Fruit fly (Drosophila melanogaster) whole organism, embryonic: Measurements from ENCODE around the gene Pfas.

Experiments used
- Abd-B ChIP-seq: fragments of 200-800 bp; sonication (Bioruptor generic); optimal IDR thresholded peaks from 2 replicates; lab custom pipeline; 2018; ENCODE audit warnings: missing biosample characterization, mild to moderate bottlenecking, missing genetic modification characterization, moderate library complexity
- Bteb2 ChIP-seq: fragments of 200-800 bp; sonication (Bioruptor generic); optimal IDR thresholded peaks from 2 replicates; lab custom pipeline; 2016; ENCODE audit warnings: missing biosample characterization, missing genetic modification characterization
- CG10147 ChIP-seq: fragments of 200-800 bp; sonication (Bioruptor generic); optimal IDR thresholded peaks from 2 replicates; lab custom pipeline; 2019; ENCODE audit warnings: missing biosample characterization, mild to moderate bottlenecking, missing genetic modification characterization, moderate library complexity
- CG10209 ChIP-seq: fragments of 200-800 bp; sonication (Bioruptor generic); optimal IDR thresholded peaks from 3 replicates; lab custom pipeline; 2017; ENCODE audit warnings: missing biosample characterization, mild to moderate bottlenecking, missing genetic modification characterization, missing genetic modification reagents
- CG10274 ChIP-seq: fragments of 200-800 bp; sonication (Bioruptor generic); optimal IDR thresholded peaks from 3 replicates; lab custom pipeline; 2017; ENCODE audit warnings: missing biosample characterization, mild to moderate bottlenecking, missing genetic modification characterization
- CG11247 ChIP-seq: fragments of 200-800 bp; sonication (Bioruptor generic); IDR thresholded peaks from 2 replicates; pipeline ENCODE4 v1.3.6; 2022; ENCODE audit warnings: missing biosample characterization, missing genetic modification characterization
- CG11456 ChIP-seq: fragments of 200-800 bp; sonication (Bioruptor generic); IDR thresholded peaks from 3 replicates; pipeline ENCODE4 v1.3.6; 2022; ENCODE audit warnings: missing biosample characterization, missing genetic modification characterization
- CG13287 ChIP-seq: fragments of 200-800 bp; sonication (Bioruptor generic); IDR thresholded peaks from 2 replicates; pipeline ENCODE4 v1.3.6; 2022; ENCODE audit warnings: missing biosample characterization, missing genetic modification characterization; ENCODE audit not compliant: partially characterized antibody
- CG15696 ChIP-seq: fragments of 200-800 bp; sonication (Bioruptor generic); optimal IDR thresholded peaks from 2 replicates; lab custom pipeline; 2019; ENCODE audit warnings: missing biosample characterization, mild to moderate bottlenecking, missing genetic modification characterization, moderate library complexity
- CG16813 ChIP-seq: fragments of 200-800 bp; sonication (Bioruptor generic); IDR thresholded peaks from 3 replicates; pipeline ENCODE4 v1.3.6; 2022; ENCODE audit warnings: missing biosample characterization, missing genetic modification characterization; ENCODE audit not compliant: partially characterized antibody
- CG18011 ChIP-seq: fragments of 200-800 bp; sonication (Bioruptor generic); optimal IDR thresholded peaks from 2 replicates; lab custom pipeline; 2017; ENCODE audit warnings: missing biosample characterization, missing genetic modification characterization, mild to moderate bottlenecking, moderate library complexity, missing genotype
- CG34422 ChIP-seq: fragments of 200-800 bp; sonication (Bioruptor generic); IDR thresholded peaks from 3 replicates; pipeline ENCODE4 v1.3.6; 2022; ENCODE audit warnings: missing biosample characterization, missing genetic modification characterization
- CG3726 ChIP-seq: fragments of 200-800 bp; sonication (Bioruptor generic); IDR thresholded peaks from 3 replicates; pipeline ENCODE4, ENCODE4 v1.3.6; 2022; ENCODE audit warnings: missing biosample characterization, missing genetic modification characterization
- CG42726 ChIP-seq: fragments of 200-800 bp; sonication (Bioruptor generic); IDR thresholded peaks from 2 replicates; pipeline ENCODE4 v1.3.6; 2022; ENCODE audit warnings: missing biosample characterization, missing genetic modification characterization; ENCODE audit not compliant: partially characterized antibody
- CG4360 ChIP-seq: fragments of 200-800 bp; sonication (Bioruptor generic); IDR thresholded peaks from 2 replicates; pipeline ENCODE4 v1.3.6; 2022; ENCODE audit warnings: missing biosample characterization, missing genetic modification characterization
- CG4404 ChIP-seq: fragments of 200-800 bp; sonication (Bioruptor generic); IDR thresholded peaks from 2 replicates; pipeline ENCODE4 v1.3.6; 2022; ENCODE audit warnings: missing biosample characterization, missing genetic modification characterization
- CG5180 ChIP-seq: fragments of 200-800 bp; sonication (Bioruptor generic); optimal IDR thresholded peaks from 3 replicates; lab custom pipeline; 2017; ENCODE audit warnings: missing biosample characterization, missing genetic modification characterization, mild to moderate bottlenecking, moderate library complexity, missing genetic modification reagents
- CG5245 ChIP-seq: fragments of 200-800 bp; sonication (Bioruptor generic); optimal IDR thresholded peaks from 3 replicates; lab custom pipeline; 2016; ENCODE audit warnings: missing biosample characterization, missing genetic modification characterization
- CG7963 ChIP-seq: fragments of 200-800 bp; sonication (Bioruptor generic); IDR thresholded peaks from 3 replicates; pipeline ENCODE4 v1.3.6; 2022; ENCODE audit warnings: missing biosample characterization, missing genetic modification characterization; ENCODE audit not compliant: partially characterized antibody
- CG8359 ChIP-seq: fragments of 200-800 bp; sonication (Bioruptor generic); optimal IDR thresholded peaks from 2 replicates; lab custom pipeline; 2017; ENCODE audit warnings: missing biosample characterization, mild to moderate bottlenecking, missing genetic modification characterization, borderline replicate concordance
- D ChIP-seq, 2 experiments: fragments of 200-800 bp in 1 of 2; fragments of >200 bp in 1 of 2; sonication (Bioruptor generic) in 1 of 2; optimal IDR thresholded peaks; 2 replicates in 1 of 2; 3 replicates in 1 of 2; lab custom pipeline; 2017; ENCODE audit warnings: mild to moderate bottlenecking in 1 of 2, missing biosample characterization in 1 of 2, missing genetic modification characterization in 1 of 2, missing genetic modification reagents in 1 of 2
- Ets97D ChIP-seq: fragments of 200-800 bp; sonication (Bioruptor generic); optimal IDR thresholded peaks from 3 replicates; lab custom pipeline; 2016; ENCODE audit warnings: missing biosample characterization, missing genetic modification characterization
- H15 ChIP-seq: fragments of 200-800 bp; sonication (Bioruptor generic); IDR thresholded peaks from 3 replicates; pipeline ENCODE4 v1.3.6; 2022; ENCODE audit warnings: missing biosample characterization, missing genetic modification characterization
- Hmr ChIP-seq: fragments of 200-800 bp; sonication (Bioruptor generic); optimal IDR thresholded peaks from 3 replicates; lab custom pipeline; 2017; ENCODE audit warnings: mild to moderate bottlenecking, missing biosample characterization, missing genetic modification reagents, missing genetic modification characterization
- Hsf ChIP-seq: fragments of 200-800 bp; sonication (Bioruptor generic); optimal IDR thresholded peaks from 3 replicates; lab custom pipeline; 2016; ENCODE audit warnings: missing biosample characterization, missing genetic modification characterization
- Kr ChIP-seq: fragments of 200-800 bp; sonication (Bioruptor generic); optimal IDR thresholded peaks from 2 replicates; lab custom pipeline; 2017; ENCODE audit warnings: missing biosample characterization, mild to moderate bottlenecking, missing genetic modification characterization
- PHDP ChIP-seq: fragments of 200-800 bp; sonication (Bioruptor generic); optimal IDR thresholded peaks from 3 replicates; lab custom pipeline; 2018; ENCODE audit warnings: missing biosample characterization, mild to moderate bottlenecking, missing genetic modification characterization, moderate library complexity
- Pdp1 ChIP-seq, 2 experiments: fragments of 200-800 bp; sonication (Bioruptor generic); optimal IDR thresholded peaks; 3 replicates each; lab custom pipeline; 2016; ENCODE audit warnings: missing biosample characterization in 2 of 2, missing genetic modification characterization in 2 of 2, mild to moderate bottlenecking in 1 of 2, moderate library complexity in 1 of 2
- Ptx1 ChIP-seq: fragments of 200-800 bp; sonication (Bioruptor generic); IDR thresholded peaks from 2 replicates; pipeline ENCODE4 v1.3.6; 2022; ENCODE audit warnings: missing biosample characterization, missing genetic modification characterization
- TFAM ChIP-seq: fragments of 200-800 bp; sonication (Bioruptor generic); optimal IDR thresholded peaks from 2 replicates; lab custom pipeline; 2017; ENCODE audit warnings: missing biosample characterization, missing genetic modification characterization, inconsistent platforms
- ara ChIP-seq: fragments of 200-800 bp; sonication (Bioruptor generic); IDR thresholded peaks from 2 replicates; pipeline ENCODE4 v1.3.6; 2022; ENCODE audit warnings: missing biosample characterization, missing genetic modification characterization
- ato ChIP-seq: fragments of 200-800 bp; sonication (Bioruptor generic); IDR thresholded peaks from 2 replicates; pipeline ENCODE4 v1.3.6; 2022; ENCODE audit warnings: missing biosample characterization, missing genetic modification characterization; ENCODE audit not compliant: partially characterized antibody
- az2 ChIP-seq: fragments of 200-800 bp; sonication (Bioruptor generic); optimal IDR thresholded peaks from 3 replicates; lab custom pipeline; 2016; ENCODE audit warnings: missing biosample characterization, missing genetic modification characterization
- bigmax ChIP-seq: fragments of 200-800 bp; sonication (Bioruptor generic); optimal IDR thresholded peaks from 2 replicates; lab custom pipeline; 2018; ENCODE audit warnings: missing biosample characterization, mild to moderate bottlenecking, missing genetic modification characterization
- crp ChIP-seq, 2 experiments: fragments of 200-800 bp; sonication (Bioruptor generic); optimal IDR thresholded peaks; 2 replicates in 1 of 2; 3 replicates in 1 of 2; lab custom pipeline; 2017; ENCODE audit warnings: missing biosample characterization in 2 of 2, missing genetic modification characterization in 2 of 2, mild to moderate bottlenecking in 1 of 2, moderate library complexity in 1 of 2
- her ChIP-seq: fragments of 200-800 bp; sonication (Bioruptor generic); optimal IDR thresholded peaks from 2 replicates; lab custom pipeline; 2016; ENCODE audit warnings: missing biosample characterization, missing genetic modification characterization
- hth ChIP-seq: fragments of >200 bp; optimal IDR thresholded peaks from 2 replicates; lab custom pipeline; 2017; ENCODE audit warnings: inconsistent platforms
- kay ChIP-seq: fragments of 200-800 bp; sonication (Bioruptor generic); optimal IDR thresholded peaks from 2 replicates; lab custom pipeline; 2016; ENCODE audit warnings: missing biosample characterization, missing genetic modification characterization
- lbe ChIP-seq: fragments of 200-800 bp; sonication (Bioruptor generic); optimal IDR thresholded peaks from 2 replicates; lab custom pipeline; 2016; ENCODE audit warnings: missing biosample characterization, mild to moderate bottlenecking, missing genetic modification characterization
- lov ChIP-seq, 2 experiments: fragments of 200-800 bp in 1 of 2; fragments of >200 bp in 1 of 2; sonication (Bioruptor generic) in 1 of 2; IDR thresholded peaks in 1 of 2; optimal IDR thresholded peaks in 1 of 2; 2 replicates in 1 of 2; 3 replicates in 1 of 2; pipeline versions ENCODE4 v1.3.6 to Lab custom; 2017 to 2022; ENCODE audit warnings: missing biosample characterization in 1 of 2, missing genetic modification characterization in 1 of 2
- nmo ChIP-seq: fragments of 200-800 bp; sonication (Bioruptor generic); optimal IDR thresholded peaks from 2 replicates; lab custom pipeline; 2018; ENCODE audit warnings: missing biosample characterization, mild to moderate bottlenecking, missing genetic modification characterization, moderate library complexity
- onecut ChIP-seq: fragments of 200-800 bp; sonication (Bioruptor generic); IDR thresholded peaks from 2 replicates; pipeline ENCODE4 v1.3.6; 2022; ENCODE audit warnings: missing biosample characterization, missing genetic modification characterization
- seq ChIP-seq: fragments of 200-800 bp; sonication (Bioruptor generic); IDR thresholded peaks from 2 replicates; pipeline ENCODE4 v1.3.6; 2022; ENCODE audit warnings: missing biosample characterization, missing genetic modification characterization
- tgo ChIP-seq: fragments of 200-800 bp; sonication (Bioruptor generic); IDR thresholded peaks from 3 replicates; pipeline ENCODE4 v1.3.6; 2022; ENCODE audit warnings: missing biosample characterization, missing genetic modification characterization
- tio ChIP-seq: fragments of 200-800 bp; sonication (Bioruptor generic); optimal IDR thresholded peaks from 2 replicates; lab custom pipeline; 2017; ENCODE audit warnings: missing biosample characterization, missing genetic modification characterization, inconsistent platforms
- tna ChIP-seq: fragments of 200-800 bp; sonication (Bioruptor generic); IDR thresholded peaks from 2 replicates; pipeline ENCODE4 v1.3.6; 2022; ENCODE audit warnings: missing biosample characterization, missing genetic modification characterization; ENCODE audit not compliant: partially characterized antibody
- tx ChIP-seq: fragments of 200-800 bp; sonication (Bioruptor generic); optimal IDR thresholded peaks from 2 replicates; lab custom pipeline; 2016; ENCODE audit warnings: missing biosample characterization, missing genetic modification characterization
- z ChIP-seq: fragments of 200-800 bp; sonication (Bioruptor generic); IDR thresholded peaks from 3 replicates; pipeline ENCODE4 v1.3.6; 2022; ENCODE audit warnings: missing biosample characterization, missing genetic modification characterization

The Pfas gene

dm6 chr2L:6076143-6076542, 30.3 kb upstream of the Pfas start (continued):
- no peak for TF ChIP-seq CG10147
- no peak for TF ChIP-seq tx
- no peak for TF ChIP-seq CG15696
- TF ChIP-seq CG3726, result no peak
- TF ChIP-seq CG5245 (GFP tag; lab: Kevin White, UChicago), result no peak
- no peak for TF ChIP-seq CG16813
- no peak for TF ChIP-seq crp (GFP tag; optimal IDR thresholded peaks at IDR 0.05; lab: Kevin White, UChicago)
- TF ChIP-seq CG11456 (GFP tag; lab: Robert Waterston, UW), result no peak
- TF ChIP-seq nmo (GFP tag; lab: Kevin White, UChicago), result no peak
- TF ChIP-seq CG34422, result no peak
- no peak for TF ChIP-seq tgo (GFP tag; lab: Robert Waterston, UW)
- peak; percentile 15; the same call in 1 of the 2 replicates for TF ChIP-seq ato
- no peak for TF ChIP-seq CG4404 (GFP tag; lab: Robert Waterston, UW)
- TF ChIP-seq Hmr (GFP tag; lab: Kevin White, UChicago), result no peak
- TF ChIP-seq CG10274 (GFP tag; lab: Kevin White, UChicago), result no peak
- TF ChIP-seq CG42726, result no peak; the same call in 1 of the 2 replicates
- TF ChIP-seq CG13287 (GFP tag; lab: Robert Waterston, UW), result peak; percentile 8; the same call in 1 of the 2 replicates
- no peak for TF ChIP-seq her (GFP tag; lab: Kevin White, UChicago)
- no peak for TF ChIP-seq Kr (GFP tag; lab: Kevin White, UChicago)
- TF ChIP-seq az2 (GFP tag; lab: Kevin White, UChicago), result no peak
- TF ChIP-seq Bteb2, result no peak
- TF ChIP-seq lbe (GFP tag; lab: Kevin White, UChicago), result no peak
- no peak for TF ChIP-seq tna
- TF ChIP-seq onecut (GFP tag; lab: Robert Waterston, UW), result no peak
- no peak for TF ChIP-seq D (optimal IDR thresholded peaks at IDR 0.05; lab: Kevin White, UChicago)
- TF ChIP-seq D (GFP tag; optimal IDR thresholded peaks at IDR 0.05; lab: Kevin White, UChicago), result no peak
- no peak for TF ChIP-seq CG18011 (GFP tag; lab: Kevin White, UChicago)
- TF ChIP-seq H15 (GFP tag; lab: Robert Waterston, UW), result no peak
- TF ChIP-seq CG11247, result no peak
- no peak for TF ChIP-seq lov (optimal IDR thresholded peaks at IDR 0.05; lab: Kevin White, UChicago)
- TF ChIP-seq lov (GFP tag; IDR thresholded peaks at IDR 0.05; lab: Robert Waterston, UW), result no peak
- TF ChIP-seq Ptx1 (GFP tag; lab: Robert Waterston, UW), result no peak
- TF ChIP-seq z (GFP tag; lab: Robert Waterston, UW), result peak; percentile 97
- TF ChIP-seq tio (GFP tag; lab: Kevin White, UChicago), result no peak
- no peak for TF ChIP-seq kay (GFP tag; lab: Kevin White, UChicago)
- no peak for TF ChIP-seq CG7963 (GFP tag; lab: Robert Waterston, UW)
- no peak for TF ChIP-seq Abd-B (GFP tag; lab: Kevin White, UChicago)
- TF ChIP-seq hth (lab: Kevin White, UChicago), result no peak
- TF ChIP-seq ara, result no peak
- no peak for TF ChIP-seq seq
- no peak for TF ChIP-seq TFAM (GFP tag; lab: Kevin White, UChicago)
- TF ChIP-seq CG8359 (GFP tag; lab: Kevin White, UChicago), result no peak
- peak in 1 of 2 experiments; percentile 98 for TF ChIP-seq Pdp1 (GFP tag; optimal IDR thresholded peaks at IDR 0.05; lab: Kevin White, UChicago)
- TF ChIP-seq Hsf (GFP tag; lab: Kevin White, UChicago), result no peak
- no peak for TF ChIP-seq bigmax
- no peak for TF ChIP-seq PHDP (tag; lab: Kevin White, UChicago)
- TF ChIP-seq CG10209, result no peak
- TF ChIP-seq Ets97D, result no peak
- TF ChIP-seq CG4360 (GFP tag; lab: Robert Waterston, UW), result no peak
- peak; percentile 40 for TF ChIP-seq CG5180 (GFP tag; lab: Kevin White, UChicago)
